Worm (Caenorhabditis elegans): Measurements from ENCODE around the gene C39B5.2.

DNA sequence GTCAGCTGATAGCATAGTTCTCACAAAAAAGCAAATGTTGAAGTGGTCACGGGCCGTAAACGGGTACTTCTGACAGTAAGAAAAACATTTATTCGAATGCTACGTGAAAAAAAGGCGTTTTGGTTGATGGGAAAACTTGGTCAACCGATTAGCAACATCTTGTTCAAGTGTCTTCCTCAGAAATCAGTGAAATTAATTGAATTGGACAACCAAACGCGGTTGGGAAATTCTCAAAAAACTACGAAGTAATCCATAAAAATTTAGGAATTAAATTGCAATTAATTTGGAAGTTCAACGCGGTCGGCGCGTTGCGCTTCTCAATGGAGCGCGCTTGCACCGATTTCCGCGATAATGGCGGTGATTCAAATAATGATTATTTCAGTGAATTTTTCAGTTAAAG lies 24.6 kb downstream of the C39B5.2 start:
- TF ChIP-seq fos-1 (tag; optimal IDR thresholded peaks at IDR 0.05) (no peak), mdl-1 (tag; optimal IDR thresholded peaks at IDR 0.05) (no peak), aly-2 (tag; optimal IDR thresholded peaks at IDR 0.05) (no peak), nhr-23 (tag; optimal IDR thresholded peaks at IDR 0.05) (no peak), tbx-2 (tag; optimal IDR thresholded peaks at IDR 0.05) (no peak), ztf-4 (tag; optimal IDR thresholded peaks at IDR 0.05) (no peak), nhr-25 (tag; optimal IDR thresholded peaks at IDR 0.05) (no peak), jun-1 (tag; optimal IDR thresholded peaks at IDR 0.05) (no peak)

Measured in whole organism, L3 larva.